Fruit fly (Drosophila melanogaster) whole organism: ENCODE results near the gene Cep290.

Experiments used
- CG8478 ChIP-seq: fragments of >200 bp; optimal IDR thresholded peaks from 2 replicates; lab custom pipeline; 2018; ENCODE audit warnings: inconsistent platforms
- Dll ChIP-seq: fragments of >200 bp; optimal IDR thresholded peaks from 2 replicates; lab custom pipeline; 2017
- EcR ChIP-seq, 2 experiments: fragments of >200 bp; optimal IDR thresholded peaks; 2 replicates each; lab custom pipeline; 2017; ENCODE audit warnings: missing biosample characterization in 2 of 2, missing genetic modification characterization in 2 of 2, missing genetic modification reagents in 2 of 2
- pan ChIP-seq: fragments of >200 bp; optimal IDR thresholded peaks from 2 replicates; lab custom pipeline; 2017
- psq ChIP-seq: fragments of >200 bp; optimal IDR thresholded peaks from 2 replicates; lab custom pipeline; 2017
- usp ChIP-seq: fragments of >200 bp; optimal IDR thresholded peaks from 2 replicates; lab custom pipeline; 2017; ENCODE audit warnings: missing biosample characterization, missing genetic modification characterization, mixed read lengths

The Cep290 gene

DNA sequence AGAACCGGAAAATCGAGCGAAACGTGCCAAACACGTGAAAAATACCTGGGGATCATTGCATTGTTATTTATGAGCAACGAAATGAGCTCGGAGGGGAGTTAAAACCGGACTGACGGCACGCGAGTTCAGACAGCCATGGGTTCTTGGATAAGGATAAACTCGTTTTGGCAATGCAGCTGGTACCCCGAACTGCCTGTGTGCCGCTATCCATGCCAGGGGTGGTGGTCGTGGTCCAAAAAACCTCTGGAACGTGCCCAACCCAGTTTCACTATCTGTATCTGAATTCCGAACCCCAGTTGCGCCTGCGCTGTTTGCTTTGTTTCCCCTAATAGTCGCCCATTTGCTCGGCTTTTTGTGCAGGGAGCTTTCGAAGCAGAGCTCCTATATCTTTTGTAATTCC lies 55.6 kb downstream of the Cep290 start:
- TF ChIP-seq EcR (GFP tag; optimal IDR thresholded peaks at IDR 0.05; lab: Kevin White, UChicago): no peak
- no peak for TF ChIP-seq pan
- TF ChIP-seq CG8478 (lab: Kevin White, UChicago): no peak
- TF ChIP-seq psq (lab: Kevin White, UChicago): no peak
- no peak for TF ChIP-seq Dll (lab: Kevin White, UChicago)
- TF ChIP-seq usp (GFP tag; lab: Kevin White, UChicago): no peak
